Fruit fly (Drosophila melanogaster) whole organism, pupa: ENCODE data around the gene PGRP-LA.

Experiments used
- CG12605 ChIP-seq: fragments of 200-800 bp; sonication (Bioruptor generic); IDR thresholded peaks from 2 replicates; pipeline ENCODE4 v1.3.6; 2022; ENCODE audit warnings: missing biosample characterization, missing genetic modification characterization
- CG15710 ChIP-seq: fragments of 200-800 bp; sonication (Bioruptor generic); optimal IDR thresholded peaks from 2 replicates; lab custom pipeline; 2018; ENCODE audit warnings: missing biosample characterization, mild to moderate bottlenecking, missing genetic modification characterization, moderate library complexity
- CG32121 ChIP-seq: fragments of 200-800 bp; sonication (Bioruptor generic); IDR thresholded peaks from 2 replicates; pipeline ENCODE4 v1.3.6; 2022; ENCODE audit warnings: missing biosample characterization, missing genetic modification characterization
- CG34367 ChIP-seq: fragments of 200-800 bp; sonication (Bioruptor generic); optimal IDR thresholded peaks from 2 replicates; lab custom pipeline; 2018; ENCODE audit warnings: missing biosample characterization, mild to moderate bottlenecking, missing genetic modification characterization
- CG8159 ChIP-seq: fragments of 200-800 bp; sonication (Bioruptor generic); optimal IDR thresholded peaks from 3 replicates; lab custom pipeline; 2018; ENCODE audit warnings: missing biosample characterization, mild to moderate bottlenecking, missing genetic modification characterization, moderate library complexity
- EcR ChIP-seq: fragments of 200-800 bp; sonication (Bioruptor generic); optimal IDR thresholded peaks from 3 replicates; lab custom pipeline; 2019; ENCODE audit warnings: missing biosample characterization, missing genetic modification characterization, mild to moderate bottlenecking, moderate library complexity, missing genetic modification reagents
- Pif1A ChIP-seq: fragments of 200-800 bp; sonication (Bioruptor generic); optimal IDR thresholded peaks from 3 replicates; lab custom pipeline; 2016; ENCODE audit warnings: missing biosample characterization, missing genetic modification characterization
- rn ChIP-seq: fragments of 200-800 bp; sonication (Bioruptor generic); IDR thresholded peaks from 2 replicates; pipeline ENCODE4 v1.3.6; 2022; ENCODE audit warnings: missing biosample characterization, missing genetic modification characterization

- TF ChIP-seq CG15710 (peak; percentile 79), EcR (GFP tag; lab: Kevin White, UChicago) (peak; percentile 97), CG32121 (GFP tag; lab: Robert Waterston, UW) (peak; percentile 95), rn (GFP tag; lab: Robert Waterston, UW) (peak; percentile 78), Pif1A (GFP tag; lab: Kevin White, UChicago) (peak; percentile 95), CG8159 (tag; lab: Kevin White, UChicago) (peak; percentile 88), CG12605 (GFP tag; lab: Robert Waterston, UW) (peak; percentile 93), CG34367 (tag; lab: Kevin White, UChicago) (peak; percentile 85)
Measured at dm6 chr3L:9377198-9378035, 43.3 kb downstream of the PGRP-LA start, which contains the start of gene Hsp26.
